Worm (Caenorhabditis elegans) whole organism, L4 larva: Measurements from ENCODE around the gene F11D5.7.

Source experiments
- T20F7.1 ChIP-seq: fragments of 200-800 bp; sonication (Bioruptor generic); optimal IDR thresholded peaks from 2 replicates; lab custom pipeline; 2018; ENCODE audit warnings: mild to moderate bottlenecking, missing genetic modification characterization, missing compliant biosample characterization
- arid-1 ChIP-seq: fragments of 200-800 bp; sonication (Bioruptor generic); conservative IDR thresholded peaks from 2 replicates; pipeline ENCODE4 v1.3.6; 2022; ENCODE audit warnings: missing genetic modification reagents, missing genetic modification characterization, missing compliant biosample characterization
- attf-4 ChIP-seq: sonication (generic microtip); optimal IDR thresholded peaks from 3 replicates; lab custom pipeline; 2017; ENCODE audit warnings: missing biosample characterization, missing genetic modification characterization
- ceh-20 ChIP-seq: fragments of 200-800 bp; sonication (Bioruptor generic); IDR thresholded peaks from 2 replicates; pipeline ENCODE4 v1.3.6; 2022; ENCODE audit warnings: missing genetic modification reagents, missing genetic modification characterization, missing compliant biosample characterization
- ceh-28 ChIP-seq: fragments of 150-350 bp; optimal IDR thresholded peaks from 2 replicates; lab custom pipeline; 2014; ENCODE audit warnings: missing biosample characterization, missing genetic modification reagents, missing genetic modification characterization
- ceh-32 ChIP-seq: sonication (generic microtip); optimal IDR thresholded peaks from 2 replicates; lab custom pipeline; 2016; ENCODE audit warnings: mild to moderate bottlenecking, missing genetic modification characterization, missing compliant biosample characterization; ENCODE audit not compliant: poor library complexity
- ceh-62 ChIP-seq: sonication (generic microtip); optimal IDR thresholded peaks from 2 replicates; lab custom pipeline; 2017; ENCODE audit warnings: missing biosample characterization, missing genetic modification characterization
- ceh-82 ChIP-seq: sonication (generic microtip); optimal IDR thresholded peaks from 2 replicates; lab custom pipeline; 2017; ENCODE audit warnings: missing biosample characterization, missing genetic modification characterization
- cey-2 ChIP-seq: sonication (generic microtip); optimal IDR thresholded peaks from 3 replicates; lab custom pipeline; 2017; ENCODE audit warnings: missing genetic modification characterization, mild to moderate bottlenecking, missing compliant biosample characterization, antibody characterized with exemption, borderline replicate concordance; ENCODE audit not compliant: insufficient read depth
- daf-16 ChIP-seq, 3 experiments: sonication (generic microtip); optimal IDR thresholded peaks; 2 replicates each; lab custom pipeline; 2016 to 2017; ENCODE audit warnings: missing genetic modification characterization in 3 of 3, missing genetic modification reagents in 3 of 3, mild to moderate bottlenecking in 2 of 3, missing compliant biosample characterization in 2 of 3, missing biosample characterization in 1 of 3, moderate library complexity in 1 of 3
- dmd-6 ChIP-seq: fragments of 200-800 bp; sonication (Bioruptor generic); IDR thresholded peaks from 2 replicates; pipeline ENCODE4 v1.3.6; 2022; ENCODE audit warnings: missing genetic modification reagents, missing genetic modification characterization, missing compliant biosample characterization
- dpl-1 ChIP-seq: fragments of 150-350 bp; optimal IDR thresholded peaks from 2 replicates; lab custom pipeline; 2014; ENCODE audit warnings: missing biosample characterization, missing genetic modification reagents, missing genetic modification characterization
- dve-1 ChIP-seq: sonication (generic microtip); optimal IDR thresholded peaks from 2 replicates; lab custom pipeline; 2017; ENCODE audit warnings: antibody characterized with exemption, mild to moderate bottlenecking, missing genetic modification characterization, missing compliant biosample characterization; ENCODE audit not compliant: insufficient read depth
- egl-43 ChIP-seq: fragments of 200-800 bp; sonication (Bioruptor generic); IDR thresholded peaks from 2 replicates; pipeline ENCODE4 v1.3.6; 2022; ENCODE audit warnings: missing genetic modification reagents, missing genetic modification characterization, missing compliant biosample characterization
- fos-1 ChIP-seq: fragments of 150-350 bp; optimal IDR thresholded peaks from 2 replicates; lab custom pipeline; 2014; ENCODE audit warnings: missing biosample characterization, missing genetic modification characterization
- hlh-11 ChIP-seq: fragments of 200-800 bp; sonication (Bioruptor generic); optimal IDR thresholded peaks from 2 replicates; lab custom pipeline; 2018; ENCODE audit warnings: mild to moderate bottlenecking, missing genetic modification characterization, missing compliant biosample characterization
- hlh-30 ChIP-seq: sonication (generic microtip); optimal IDR thresholded peaks from 2 replicates; lab custom pipeline; 2017; ENCODE audit warnings: antibody characterized with exemption, mild to moderate bottlenecking, missing genetic modification characterization, missing compliant biosample characterization; ENCODE audit not compliant: insufficient read depth
- jun-1 ChIP-seq: fragments of 150-350 bp; optimal IDR thresholded peaks from 2 replicates; lab custom pipeline; 2014; ENCODE audit warnings: missing biosample characterization, missing genetic modification reagents, missing genetic modification characterization
- lim-7 ChIP-seq: fragments of 200-800 bp; sonication (Bioruptor generic); IDR thresholded peaks from 2 replicates; pipeline ENCODE4 v1.3.6; 2022; ENCODE audit warnings: missing genetic modification characterization, missing compliant biosample characterization
- lin-38 ChIP-seq: fragments of 200-800 bp; sonication (Bioruptor generic); IDR thresholded peaks from 2 replicates; pipeline ENCODE4 v1.3.6; 2022; ENCODE audit warnings: missing genetic modification reagents, missing genetic modification characterization, missing compliant biosample characterization
- lsy-2 ChIP-seq, 2 experiments: fragments of 150-350 bp in 1 of 2; sonication (generic microtip) in 1 of 2; optimal IDR thresholded peaks; 2 replicates each; lab custom pipeline; 2014 to 2017; ENCODE audit warnings: missing biosample characterization in 2 of 2, missing genetic modification characterization in 2 of 2
- mdl-1 ChIP-seq, 2 experiments: fragments of 150-350 bp in 1 of 2; sonication (generic microtip) in 1 of 2; optimal IDR thresholded peaks; 2 replicates each; lab custom pipeline; 2014 to 2017; ENCODE audit warnings: missing biosample characterization in 2 of 2, missing genetic modification characterization in 2 of 2
- mxl-2 ChIP-seq: fragments of 200-800 bp; sonication (Bioruptor generic); conservative IDR thresholded peaks from 2 replicates; pipeline ENCODE4 v1.3.6; 2022; ENCODE audit warnings: missing genetic modification reagents, missing genetic modification characterization, missing compliant biosample characterization
- mxl-3 ChIP-seq: fragments of 200-800 bp; sonication (Bioruptor generic); optimal IDR thresholded peaks from 2 replicates; lab custom pipeline; 2018; ENCODE audit warnings: mild to moderate bottlenecking, missing genetic modification characterization, missing compliant biosample characterization
- nhr-10 ChIP-seq: fragments of 150-350 bp; optimal IDR thresholded peaks from 2 replicates; lab custom pipeline; 2014; ENCODE audit warnings: missing biosample characterization, missing genetic modification characterization
- nhr-28 ChIP-seq: fragments of 150-350 bp; optimal IDR thresholded peaks from 2 replicates; lab custom pipeline; 2014; ENCODE audit warnings: missing biosample characterization, missing genetic modification characterization
- nhr-48 ChIP-seq: sonication (generic microtip); optimal IDR thresholded peaks from 2 replicates; lab custom pipeline; 2016; ENCODE audit warnings: mild to moderate bottlenecking, missing genetic modification characterization, missing compliant biosample characterization
- nhr-76 ChIP-seq: fragments of 150-350 bp; optimal IDR thresholded peaks from 2 replicates; lab custom pipeline; 2014; ENCODE audit warnings: missing biosample characterization, missing genetic modification characterization
- nhr-77 ChIP-seq: fragments of 150-350 bp; optimal IDR thresholded peaks from 2 replicates; lab custom pipeline; 2014; ENCODE audit warnings: missing biosample characterization, missing genetic modification characterization
- pha-4 ChIP-seq, 2 experiments: fragments of 150-350 bp in 1 of 2; fragments of 200-800 bp in 1 of 2; sonication (Bioruptor generic) in 1 of 2; IDR thresholded peaks in 1 of 2; optimal IDR thresholded peaks in 1 of 2; 2 replicates each; pipeline versions ENCODE4 v1.3.6 to Lab custom; 2014 to 2022; ENCODE audit warnings: missing genetic modification characterization in 2 of 2, missing genetic modification reagents in 2 of 2, missing biosample characterization in 1 of 2, missing compliant biosample characterization in 1 of 2
- php-3 ChIP-seq: fragments of 200-800 bp; sonication (Bioruptor generic); IDR thresholded peaks from 2 replicates; pipeline ENCODE4 v1.3.6; 2022; ENCODE audit warnings: missing genetic modification reagents, missing genetic modification characterization, missing compliant biosample characterization
- pqm-1 ChIP-seq: sonication (generic microtip); optimal IDR thresholded peaks from 2 replicates; lab custom pipeline; 2017; ENCODE audit warnings: missing biosample characterization, missing genetic modification characterization
- spr-1 ChIP-seq: sonication (generic microtip); optimal IDR thresholded peaks from 2 replicates; lab custom pipeline; 2016; ENCODE audit warnings: mild to moderate bottlenecking, missing genetic modification characterization, missing compliant biosample characterization
- tag-97 ChIP-seq: fragments of 200-800 bp; sonication (Bioruptor generic); IDR thresholded peaks from 2 replicates; pipeline ENCODE4 v1.3.6; 2022; ENCODE audit warnings: missing genetic modification characterization, missing compliant biosample characterization
- unc-130 ChIP-seq: sonication (generic microtip); optimal IDR thresholded peaks from 2 replicates; lab custom pipeline; 2016; ENCODE audit warnings: missing genetic modification reagents, missing genetic modification characterization, missing compliant biosample characterization
- unc-62 ChIP-seq, 3 experiments: fragments of 150-350 bp in 1 of 3; sonication (generic microtip); optimal IDR thresholded peaks in 2 of 3; peaks in 1 of 3; 1 replicate in 1 of 3; 2 replicates in 2 of 3; lab custom pipeline; 2014 to 2017; ENCODE audit warnings: missing biosample characterization in 3 of 3, missing genetic modification characterization in 3 of 3, missing genetic modification reagents in 3 of 3, missing genotype in 1 of 3
- zfp-3 ChIP-seq: fragments of 200-800 bp; sonication (Bioruptor generic); conservative IDR thresholded peaks from 2 replicates; pipeline ENCODE4 v1.3.6; 2022; ENCODE audit warnings: missing genetic modification reagents, missing genetic modification characterization, missing compliant biosample characterization
- zip-11 ChIP-seq: fragments of 200-800 bp; sonication (Bioruptor generic); IDR thresholded peaks from 2 replicates; pipeline ENCODE4 v1.3.6; 2022; ENCODE audit warnings: missing genetic modification characterization, missing compliant biosample characterization

F11D5.7 gene

ce11 chrX:3326175-3326574, 22.0 kb downstream of the F11D5.7 start, which contains the start of gene F11D5.6:
Gene F11D5.6, minus strand, starts transcription at chrX:3326275.
- TF ChIP-seq lim-7 (GFP tag; lab: Robert Waterston, UW): no peak
- no peak for TF ChIP-seq attf-4
- no peak for TF ChIP-seq nhr-10 (tag; lab: Kevin White, UChicago)
- TF ChIP-seq lsy-2 (tag; optimal IDR thresholded peaks at IDR 0.05; lab: Kevin White, UChicago): no peak
- TF ChIP-seq mdl-1 (tag; optimal IDR thresholded peaks at IDR 0.05; lab: Kevin White, UChicago): no peak
- no peak for TF ChIP-seq tag-97 (GFP tag; lab: Robert Waterston, UW)
- TF ChIP-seq, all 104 proteins: peak for 0

ce11 chrX:3332824-3333223, 28.7 kb downstream of the F11D5.7 start, which contains the start of gene F11D5.1:
Gene F11D5.1, plus strand, starts transcription at chrX:3333124.
- TF ChIP-seq unc-130 (no peak), ceh-20 (GFP tag; lab: Robert Waterston, UW) (no peak)
- TF ChIP-seq, all 104 proteins: peak for 0

- peak; percentile 66 for TF ChIP-seq dmd-6 (GFP tag; lab: Robert Waterston, UW)
- no peak for TF ChIP-seq dpl-1 (GFP tag; lab: Kevin White, UChicago)
- no peak for TF ChIP-seq ceh-28
- TF ChIP-seq hlh-11 (tag; lab: Kevin White, UChicago): peak; percentile 63
- TF ChIP-seq cey-2 (tag; lab: Kevin White, UChicago): no peak
- peak; percentile 17 for TF ChIP-seq nhr-48 (tag; lab: Kevin White, UChicago)
- no peak for TF ChIP-seq jun-1
- no peak for TF ChIP-seq ceh-82 (tag; lab: Kevin White, UChicago)
- TF ChIP-seq mxl-3 (GFP tag; lab: Kevin White, UChicago): no peak
- TF ChIP-seq nhr-76 (tag; lab: Kevin White, UChicago): no peak
- peak; percentile 78 for TF ChIP-seq nhr-28 (tag; lab: Kevin White, UChicago)
- no peak for TF ChIP-seq mxl-2 (GFP tag; lab: Robert Waterston, UW)
- TF ChIP-seq zfp-3 (GFP tag; lab: Robert Waterston, UW): no peak
- TF ChIP-seq T20F7.1 (GFP tag; lab: Kevin White, UChicago): no peak
- peak in 1 of 2 experiments; percentile 44 for TF ChIP-seq unc-62 (GFP tag; optimal IDR thresholded peaks at IDR 0.05 in 1 of 2; lab: Kevin White, UChicago)
- no peak for TF ChIP-seq unc-62 (tag; optimal IDR thresholded peaks at IDR 0.05; lab: Kevin White, UChicago)
- no peak for TF ChIP-seq fos-1 (tag; lab: Kevin White, UChicago)
- no peak for TF ChIP-seq zip-11 (GFP tag; lab: Robert Waterston, UW)
- peak; percentile 61 for TF ChIP-seq dve-1 (tag; lab: Kevin White, UChicago)
- no peak for TF ChIP-seq pha-4 (GFP tag; IDR thresholded peaks at IDR 0.05; lab: Robert Waterston, UW)
- TF ChIP-seq pha-4 (tag; optimal IDR thresholded peaks at IDR 0.05; lab: Kevin White, UChicago): no peak
- TF ChIP-seq egl-43 (GFP tag; lab: Robert Waterston, UW): no peak
- TF ChIP-seq hlh-30 (tag; lab: Kevin White, UChicago): no peak
- no peak for TF ChIP-seq nhr-10 (tag; lab: Kevin White, UChicago)
- peak; percentile 22 for TF ChIP-seq nhr-77
- TF ChIP-seq arid-1 (GFP tag; lab: Robert Waterston, UW): no peak
- TF ChIP-seq php-3 (GFP tag; lab: Robert Waterston, UW): peak; percentile 78
- TF ChIP-seq spr-1: no peak
- TF ChIP-seq ceh-62: no peak
- TF ChIP-seq ceh-32: no peak
- TF ChIP-seq daf-16 (GFP tag; optimal IDR thresholded peaks at IDR 0.05; lab: Kevin White, UChicago): no peak
- peak; percentile 52 for TF ChIP-seq daf-16 (tag; optimal IDR thresholded peaks at IDR 0.05; lab: Kevin White, UChicago)
- TF ChIP-seq pqm-1: peak; percentile 92
- TF ChIP-seq lin-38 (GFP tag; lab: Robert Waterston, UW): no peak
These were observed 29.9 kb downstream of the F11D5.7 start for ce11 chrX:3334115-3334514.
